Fruit fly (Drosophila melanogaster): ENCODE results near the gene CG9692.

Gene CG9692

DNA sequence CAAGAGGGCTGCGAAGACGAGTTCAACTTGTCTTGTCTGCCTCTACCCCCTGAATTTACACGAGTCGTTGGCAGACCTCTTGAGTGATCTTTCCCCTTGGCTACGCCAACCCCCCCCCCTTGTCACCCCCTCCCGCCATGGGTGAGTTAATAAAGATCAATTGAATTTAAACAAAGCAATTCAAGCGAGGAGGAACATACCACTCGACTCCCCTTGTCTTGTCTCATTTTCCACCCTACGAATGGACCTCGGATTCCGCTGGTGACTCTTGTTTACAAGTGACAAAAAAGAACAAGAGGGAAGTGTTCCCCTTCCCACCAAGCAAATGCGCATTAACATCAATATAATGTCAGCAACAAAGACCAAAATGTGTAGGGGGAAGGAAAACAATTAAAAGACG, 1.9 kb upstream of the CG9692 start (continued):
- no peak for TF ChIP-seq CG6175 (GFP tag; IDR thresholded peaks at IDR 0.05)
- TF ChIP-seq D19A (tag; optimal IDR thresholded peaks at IDR 0.05) = no peak
- 0 out of 3 replicates have a peak, but pooled peaks have one; percentile 29 for TF ChIP-seq ci (GFP tag; IDR thresholded peaks at IDR 0.05)
- TF ChIP-seq CoRest (tag; optimal IDR thresholded peaks at IDR 0.05) = no peak
- TF ChIP-seq CG8089 (GFP tag; optimal IDR thresholded peaks at IDR 0.05) = no peak
- no peak for TF ChIP-seq CG33213 (GFP tag; optimal IDR thresholded peaks at IDR 0.05)
- TF ChIP-seq CG12155 (GFP tag; optimal IDR thresholded peaks at IDR 0.05) = no peak
- TF ChIP-seq Eip74EF (GFP tag; optimal IDR thresholded peaks at IDR 0.05) = peak in 1 of 2 experiments; percentile 57
- TF ChIP-seq Ets65A (GFP tag) = peak; percentile 52
- TF ChIP-seq chinmo (GFP tag; IDR thresholded peaks at IDR 0.05; ENCODE audit: partially characterized antibody) = 0 out of 4 replicates have a peak, but pooled peaks have one; percentile 32
- no peak for TF ChIP-seq D (optimal IDR thresholded peaks at IDR 0.05)
- TF ChIP-seq D (GFP tag; optimal IDR thresholded peaks at IDR 0.05) = no peak
- TF ChIP-seq CG11247 (GFP tag; IDR thresholded peaks at IDR 0.05) = no peak
- TF ChIP-seq CG5180 (GFP tag; optimal IDR thresholded peaks at IDR 0.05) = no peak
- TF ChIP-seq CG11093 (GFP tag; IDR thresholded peaks at IDR 0.05) = no peak
- TF ChIP-seq CG30020 (tag; optimal IDR thresholded peaks at IDR 0.05) = no peak
- TF ChIP-seq CG1603 (tag; optimal IDR thresholded peaks at IDR 0.05) = no peak
- TF ChIP-seq Hr78 (GFP tag; optimal IDR thresholded peaks at IDR 0.05) = peak in 1 of 2 experiments; percentile 82

DNA sequence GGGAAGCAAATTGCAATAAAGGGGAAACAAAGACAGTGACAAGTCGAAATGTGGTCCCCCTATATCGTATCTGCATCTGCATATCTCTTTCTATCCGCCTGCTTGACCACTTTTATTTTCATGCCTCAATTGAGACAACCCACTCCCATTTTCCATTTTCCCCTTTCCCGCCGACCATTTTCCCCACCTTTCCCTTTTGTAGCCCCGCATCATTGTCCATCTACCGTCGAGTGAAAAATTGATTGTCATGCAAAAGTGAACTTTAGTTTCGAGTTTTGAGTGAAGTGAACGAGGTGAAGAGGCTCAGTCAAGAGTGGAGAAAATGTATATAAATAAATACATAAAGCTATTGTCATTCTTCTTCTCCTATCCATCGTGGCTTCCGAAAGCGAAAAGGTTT, 522 bp upstream of the CG9692 start:
- TF ChIP-seq oc (tag; optimal IDR thresholded peaks at IDR 0.05) (peak; percentile 9), Blimp-1 (GFP tag; optimal IDR thresholded peaks at IDR 0.05) (peak; percentile 99), eve (GFP tag; optimal IDR thresholded peaks at IDR 0.05) (peak in 1 of 2 experiments; percentile 21), pros (GFP tag; optimal IDR thresholded peaks at IDR 0.05) (peak; percentile 17), Bteb2 (GFP tag; optimal IDR thresholded peaks at IDR 0.05) (no peak), abd-A (tag; optimal IDR thresholded peaks at IDR 0.05) (peak; percentile 55), CG14710 (tag; optimal IDR thresholded peaks at IDR 0.05) (no peak), CG14965 (GFP tag; optimal IDR thresholded peaks at IDR 0.05; ENCODE audit: borderline replicate concordance) (no peak), crol (GFP tag; IDR thresholded peaks at IDR 0.05) (peak; percentile 89), vvl (GFP tag; IDR thresholded peaks at IDR 0.05) (peak; percentile 70; the same call in 1 of the 2 replicates), kni (GFP tag; optimal IDR thresholded peaks at IDR 0.05) (peak; percentile 51), z (GFP tag; IDR thresholded peaks at IDR 0.05) (peak; percentile 92)

DNA sequence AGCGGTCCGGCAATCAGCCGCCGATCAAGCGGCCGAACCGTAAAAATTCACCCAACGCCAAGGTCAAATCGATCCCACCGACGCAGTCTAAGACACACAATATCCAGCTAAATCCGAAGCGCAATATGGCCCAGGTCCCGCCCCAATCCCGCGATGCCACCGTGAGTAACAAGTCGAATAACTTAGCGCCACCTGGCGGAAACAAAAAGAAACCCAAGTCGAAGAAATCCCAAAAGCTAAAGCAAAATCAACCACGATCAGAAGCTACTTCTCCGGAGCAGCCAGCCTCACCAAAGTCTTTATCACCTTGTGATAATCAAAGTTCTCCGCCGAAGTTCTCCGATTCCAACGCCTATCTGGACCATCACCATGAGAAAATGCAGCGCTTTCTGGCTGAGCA, 857 bp downstream of the CG9692 start:
- peak; percentile 84 for TF ChIP-seq CTCF (GFP tag; optimal IDR thresholded peaks at IDR 0.05)
- no peak for TF ChIP-seq MESR4 (GFP tag; optimal IDR thresholded peaks at IDR 0.05)

- TF ChIP-seq Dek (tag; optimal IDR thresholded peaks at IDR 0.05) (no peak), CG10267 (tag; optimal IDR thresholded peaks at IDR 0.05) (no peak), kah (GFP tag; optimal IDR thresholded peaks at IDR 0.05) (no peak), pzg (GFP tag; optimal IDR thresholded peaks at IDR 0.05) (no peak), gce (GFP tag; IDR thresholded peaks at IDR 0.05) (no peak), CG8359 (GFP tag; optimal IDR thresholded peaks at IDR 0.05; ENCODE audit: borderline replicate concordance) (no peak), exex (tag; optimal IDR thresholded peaks at IDR 0.05) (peak; percentile 41), gcm (GFP tag; optimal IDR thresholded peaks at IDR 0.05) (no peak), CG8388 (GFP tag; optimal IDR thresholded peaks at IDR 0.05) (no peak), abd-A (tag; optimal IDR thresholded peaks at IDR 0.05) (no peak), Hsf (GFP tag; optimal IDR thresholded peaks at IDR 0.05) (no peak), peb (GFP tag; IDR thresholded peaks at IDR 0.05) (no peak), gfzf (GFP tag; optimal IDR thresholded peaks at IDR 0.05) (no peak), CG3995 (GFP tag; optimal IDR thresholded peaks at IDR 0.05) (no peak), Myb (GFP tag; optimal IDR thresholded peaks at IDR 0.05) (no peak), jing (GFP tag; optimal IDR thresholded peaks at IDR 0.05) (no peak)
Measured at dm6 chr3L:16708738-16709350, 4.1 kb downstream of the CG9692 start.

Data from whole organism, embryonic.